Fruit fly (Drosophila melanogaster) whole organism, wandering third instar larva: ENCODE measurements around the gene Sc2.

Experiments
- Abd-B ChIP-seq: fragments of >200 bp; optimal IDR thresholded peaks from 2 replicates; lab custom pipeline; 2017; ENCODE audit warnings: missing biosample characterization, missing genetic modification characterization
- CG32264 ChIP-seq: fragments of 200-800 bp; sonication (Bioruptor generic); optimal IDR thresholded peaks from 2 replicates; lab custom pipeline; 2016; ENCODE audit warnings: missing biosample characterization, missing genetic modification characterization
- CG9705 ChIP-seq: fragments of 200-800 bp; sonication (Bioruptor generic); optimal IDR thresholded peaks from 2 replicates; lab custom pipeline; 2018; ENCODE audit warnings: missing biosample characterization, mild to moderate bottlenecking, missing genetic modification characterization
- CrebA ChIP-seq: fragments of 200-800 bp; sonication (Bioruptor generic); optimal IDR thresholded peaks from 2 replicates; lab custom pipeline; 2016; ENCODE audit warnings: missing biosample characterization, mild to moderate bottlenecking, missing genetic modification characterization, borderline replicate concordance
- Dfd ChIP-seq: fragments of >200 bp; optimal IDR thresholded peaks from 2 replicates; lab custom pipeline; 2017; ENCODE audit warnings: missing biosample characterization, missing genetic modification characterization
- Dif ChIP-seq: fragments of 200-275, 200-300 bp; sonication (Bioruptor generic); optimal IDR thresholded peaks from 2 replicates; lab custom pipeline; 2018; ENCODE audit warnings: missing biosample characterization, missing genetic modification characterization; ENCODE audit not compliant: partially characterized antibody
- GATAd ChIP-seq: sonication (Bioruptor generic); optimal IDR thresholded peaks from 2 replicates; lab custom pipeline; 2016; ENCODE audit warnings: missing biosample characterization, missing genetic modification characterization
- HLH106 ChIP-seq: fragments of 200-800 bp; optimal IDR thresholded peaks from 3 replicates; lab custom pipeline; 2019; ENCODE audit warnings: missing biosample characterization, mild to moderate bottlenecking, missing genetic modification characterization, moderate library complexity
- Hnf4 ChIP-seq: fragments of 200-800 bp; sonication (Bioruptor generic); optimal IDR thresholded peaks from 2 replicates; lab custom pipeline; 2016; ENCODE audit warnings: missing biosample characterization, mild to moderate bottlenecking, missing genetic modification characterization
- Hr78 ChIP-seq: fragments of >200 bp; optimal IDR thresholded peaks from 2 replicates; lab custom pipeline; 2017; ENCODE audit warnings: missing biosample characterization, missing genetic modification characterization
- Hr83 ChIP-seq: fragments of 200-300 bp; sonication (Bioruptor generic); optimal IDR thresholded peaks from 2 replicates; lab custom pipeline; 2016; ENCODE audit warnings: missing biosample characterization, mild to moderate bottlenecking, missing genetic modification characterization, moderate library complexity; ENCODE audit not compliant: poor library complexity, severe bottlenecking
- Jra ChIP-seq: sonication (Bioruptor generic); optimal IDR thresholded peaks from 2 replicates; lab custom pipeline; 2016; ENCODE audit warnings: missing biosample characterization, missing genetic modification characterization
- Myc ChIP-seq: fragments of >200 bp; optimal IDR thresholded peaks from 2 replicates; lab custom pipeline; 2017
- N ChIP-seq: fragments of >200 bp; optimal IDR thresholded peaks from 2 replicates; lab custom pipeline; 2018; ENCODE audit warnings: missing biosample characterization, missing external identifiers, missing genetic modification characterization
- OdsH ChIP-seq: fragments of 200-800 bp; sonication (Bioruptor generic); optimal IDR thresholded peaks from 2 replicates; lab custom pipeline; 2016; ENCODE audit warnings: missing biosample characterization, mild to moderate bottlenecking, missing genetic modification characterization
- Rel ChIP-seq, 2 experiments: fragments of 200-800 bp; sonication (Bioruptor generic) in 1 of 2; optimal IDR thresholded peaks; 2 replicates in 1 of 2; 3 replicates in 1 of 2; lab custom pipeline; 2016 to 2019; ENCODE audit warnings: mild to moderate bottlenecking in 2 of 2, missing biosample characterization in 2 of 2, missing genetic modification characterization in 2 of 2, moderate library complexity in 1 of 2
- Sp1 ChIP-seq: fragments of 200-800 bp; sonication (Bioruptor generic); optimal IDR thresholded peaks from 3 replicates; lab custom pipeline; 2019; ENCODE audit warnings: missing biosample characterization, mild to moderate bottlenecking, missing genetic modification characterization, moderate library complexity
- Vsx2 ChIP-seq: fragments of 200-300, 225-300 bp; sonication (Bioruptor generic); optimal IDR thresholded peaks from 2 replicates; lab custom pipeline; 2018; ENCODE audit warnings: missing biosample characterization, missing genetic modification characterization; ENCODE audit not compliant: partially characterized antibody
- br ChIP-seq: fragments of 200-800 bp; sonication (Bioruptor generic); optimal IDR thresholded peaks from 2 replicates; lab custom pipeline; 2016; ENCODE audit warnings: missing biosample characterization, missing genetic modification characterization
- brk ChIP-seq: fragments of 200-800 bp; sonication (Bioruptor generic); optimal IDR thresholded peaks from 2 replicates; lab custom pipeline; 2016; ENCODE audit warnings: missing biosample characterization, mild to moderate bottlenecking, missing genetic modification characterization
- dl ChIP-seq, 2 experiments: fragments of 175-275, 200-275 bp in 1 of 2; fragments of 200-275 bp in 1 of 2; sonication (Bioruptor generic); optimal IDR thresholded peaks; lab custom pipeline; 2018; ENCODE audit warnings: mild to moderate bottlenecking in 2 of 2, missing biosample characterization in 2 of 2, missing genetic modification characterization in 2 of 2, moderate library complexity in 2 of 2; ENCODE audit not compliant: partially characterized antibody in 2 of 2, insufficient read depth in 1 of 2
- dmrt93B ChIP-seq: fragments of 200-800 bp; sonication (Bioruptor generic); optimal IDR thresholded peaks from 2 replicates; lab custom pipeline; 2018; ENCODE audit warnings: missing biosample characterization, mild to moderate bottlenecking, missing genetic modification characterization
- ey ChIP-seq: fragments of 200-800 bp; sonication (Bioruptor generic); optimal IDR thresholded peaks from 2 replicates; lab custom pipeline; 2016; ENCODE audit warnings: missing biosample characterization, missing genetic modification characterization
- foxo ChIP-seq, 2 experiments: fragments of 200-800 bp; sonication (Bioruptor generic); optimal IDR thresholded peaks; 2 replicates in 1 of 2; 3 replicates in 1 of 2; lab custom pipeline; 2016 to 2017; ENCODE audit warnings: missing biosample characterization in 2 of 2, missing genetic modification characterization in 2 of 2
- h ChIP-seq: fragments of 200-800 bp; sonication (Bioruptor generic); optimal IDR thresholded peaks from 3 replicates; lab custom pipeline; 2016; ENCODE audit warnings: missing biosample characterization, mild to moderate bottlenecking, missing genetic modification characterization
- jim ChIP-seq: fragments of 175-275, 200-325 bp; sonication (Bioruptor generic); optimal IDR thresholded peaks from 2 replicates; lab custom pipeline; 2016; ENCODE audit warnings: missing biosample characterization, mild to moderate bottlenecking, missing genetic modification characterization
- lola ChIP-seq: fragments of >200 bp; optimal IDR thresholded peaks from 2 replicates; lab custom pipeline; 2017; ENCODE audit warnings: missing biosample characterization, missing genetic modification characterization
- pan ChIP-seq: fragments of >200 bp; optimal IDR thresholded peaks from 2 replicates; lab custom pipeline; 2017
- psq ChIP-seq: fragments of 200-800 bp; sonication (Bioruptor generic); optimal IDR thresholded peaks from 3 replicates; lab custom pipeline; 2017; ENCODE audit warnings: missing biosample characterization, mild to moderate bottlenecking, missing genetic modification characterization, moderate library complexity
- rgr ChIP-seq: fragments of 200-800 bp; sonication (Bioruptor generic); optimal IDR thresholded peaks from 3 replicates; lab custom pipeline; 2016; ENCODE audit warnings: missing biosample characterization, mild to moderate bottlenecking, missing genetic modification characterization
- sage ChIP-seq: fragments of 200-800 bp; sonication (Bioruptor generic); optimal IDR thresholded peaks from 2 replicates; lab custom pipeline; 2016; ENCODE audit warnings: missing biosample characterization, mild to moderate bottlenecking, missing genetic modification characterization
- sv ChIP-seq: fragments of 200-800 bp; sonication (Bioruptor generic); optimal IDR thresholded peaks from 3 replicates; lab custom pipeline; 2016; ENCODE audit warnings: missing biosample characterization, missing genetic modification characterization
- tai ChIP-seq: sonication (Bioruptor generic); optimal IDR thresholded peaks from 2 replicates; lab custom pipeline; 2016; ENCODE audit warnings: missing biosample characterization, missing genetic modification characterization
- usp ChIP-seq: fragments of >200 bp; optimal IDR thresholded peaks from 2 replicates; lab custom pipeline; 2017; ENCODE audit warnings: missing biosample characterization, missing genetic modification characterization
- woc ChIP-seq: sonication (Bioruptor generic); optimal IDR thresholded peaks from 2 replicates; lab custom pipeline; 2016; ENCODE audit warnings: missing biosample characterization, mild to moderate bottlenecking, missing genetic modification characterization

The Sc2 gene

DNA sequence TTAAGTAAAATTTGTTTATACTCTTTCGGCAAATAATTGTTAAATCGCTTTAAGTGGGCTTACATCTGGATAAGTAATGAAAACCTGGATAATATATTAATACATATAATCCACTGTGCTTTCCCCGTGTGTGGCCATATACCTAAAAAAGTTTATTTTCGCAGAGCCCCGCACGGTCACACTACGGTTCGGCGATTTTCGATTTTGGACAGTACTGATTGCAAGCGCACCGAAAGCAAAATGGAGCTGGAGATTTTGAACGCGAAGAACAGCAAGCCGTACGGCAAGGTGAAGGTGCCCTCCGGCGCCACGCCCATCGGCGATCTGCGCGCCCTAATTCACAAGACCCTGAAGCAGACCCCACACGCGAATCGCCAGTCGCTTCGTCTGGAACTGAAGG is at the start of gene Sc2:
Sc2 (plus strand) TSS at position 192 of the 400 bp plus-strand sequence.
- TF ChIP-seq Hr78 (no peak), dl (GFP tag; optimal IDR thresholded peaks at IDR 0.05; lab: Kevin White, UChicago; ENCODE audit: insufficient read depth in 1 of 2, partially characterized antibody in 2 of 2) (peak in 1 of 2 experiments; percentile 19), dmrt93B (GFP tag; lab: Kevin White, UChicago) (no peak), jim (GFP tag; lab: Kevin White, UChicago) (no peak), CG32264 (GFP tag; lab: Kevin White, UChicago) (no peak), brk (GFP tag; lab: Kevin White, UChicago) (no peak), Dif (GFP tag; lab: Kevin White, UChicago) (peak; percentile 73), Jra (GFP tag; lab: Kevin White, UChicago) (no peak), lola (GFP tag; lab: Kevin White, UChicago) (no peak), psq (no peak), Vsx2 (no peak), ey (GFP tag; lab: Kevin White, UChicago) (no peak), Sp1 (GFP tag; lab: Kevin White, UChicago) (no peak), CrebA (GFP tag; lab: Kevin White, UChicago) (no peak), GATAd (GFP tag; lab: Kevin White, UChicago) (no peak), pan (lab: Kevin White, UChicago) (no peak), Hr83 (peak; percentile 59), sage (GFP tag; lab: Kevin White, UChicago) (no peak), Dfd (GFP tag; lab: Kevin White, UChicago) (no peak), rgr (GFP tag; lab: Kevin White, UChicago) (peak; percentile 70), N (GFP tag; lab: Kevin White, UChicago) (no peak), br (GFP tag; lab: Kevin White, UChicago) (no peak), foxo (GFP tag; optimal IDR thresholded peaks at IDR 0.05; lab: Kevin White, UChicago) (no peak), sv (GFP tag; lab: Kevin White, UChicago) (no peak), Abd-B (GFP tag; lab: Kevin White, UChicago) (no peak), usp (GFP tag; lab: Kevin White, UChicago) (no peak), Hnf4 (GFP tag; lab: Kevin White, UChicago) (peak; percentile 28), h (no peak), CG9705 (GFP tag; lab: Kevin White, UChicago) (no peak), tai (GFP tag; lab: Kevin White, UChicago) (no peak), Myc (lab: Kevin White, UChicago) (no peak), Rel (GFP tag; optimal IDR thresholded peaks at IDR 0.05; lab: Kevin White, UChicago) (no peak), Rel (tag; optimal IDR thresholded peaks at IDR 0.05; lab: Kevin White, UChicago) (peak; percentile 96)

dm6 chr3L:3855194-3855980 is 47.9 kb upstream of the Sc2 start:
- peak; percentile 9 for TF ChIP-seq h
- TF ChIP-seq Myc (lab: Kevin White, UChicago), result no peak
- TF ChIP-seq woc (GFP tag; lab: Kevin White, UChicago), result no peak
- TF ChIP-seq OdsH, result peak; percentile 2
- TF ChIP-seq jim (GFP tag; lab: Kevin White, UChicago), result no peak

DNA sequence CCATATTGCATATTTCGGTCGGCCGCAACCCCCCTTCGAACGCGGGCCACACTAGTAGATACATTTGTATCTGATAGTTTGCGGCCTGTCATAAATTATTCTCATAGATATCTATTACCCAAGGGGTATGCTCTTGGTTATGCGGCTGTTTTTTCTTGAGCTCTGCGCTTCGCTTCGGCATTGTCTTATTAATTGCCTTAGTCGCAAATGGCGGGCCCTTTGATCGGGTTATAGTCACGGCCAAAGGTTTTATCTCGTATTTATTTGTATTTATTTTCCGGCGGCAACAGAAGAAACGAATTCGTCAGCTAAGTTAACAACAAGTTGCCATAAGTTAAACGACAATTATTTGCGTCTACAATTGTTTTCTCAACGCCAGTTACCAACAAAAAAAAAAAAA is 47.3 kb upstream of the Sc2 start:
- no peak for TF ChIP-seq ey (GFP tag; lab: Kevin White, UChicago)
- TF ChIP-seq brk (GFP tag; lab: Kevin White, UChicago), result no peak
- no peak for TF ChIP-seq sage (GFP tag; lab: Kevin White, UChicago)
- TF ChIP-seq N (GFP tag; lab: Kevin White, UChicago), result no peak
- no peak for TF ChIP-seq foxo (GFP tag; optimal IDR thresholded peaks at IDR 0.05; lab: Kevin White, UChicago)
- TF ChIP-seq Hnf4 (GFP tag; lab: Kevin White, UChicago), result no peak
- TF ChIP-seq CG9705 (GFP tag; lab: Kevin White, UChicago), result no peak
- no peak for TF ChIP-seq sv (GFP tag; lab: Kevin White, UChicago)
- TF ChIP-seq dmrt93B (GFP tag; lab: Kevin White, UChicago), result no peak
- TF ChIP-seq HLH106 (tag; lab: Kevin White, UChicago), result no peak
- TF ChIP-seq pan (lab: Kevin White, UChicago), result no peak
